Fruit fly (Drosophila melanogaster) Kc167 (cell line): ENCODE data around the gene CG5860.

ENCODE experiments used
- psq ChIP-seq: fragments of >200 bp; optimal IDR thresholded peaks from 2 replicates; lab custom pipeline; 2017; ENCODE audit warnings: missing external identifiers
- ttk ChIP-seq: sonication (Bioruptor generic); optimal IDR thresholded peaks from 2 replicates; lab custom pipeline; 2017; ENCODE audit warnings: missing external identifiers

dm6 chr3R:17425417-17425915 is 16.0 kb downstream of the CG5860 start, which contains the start of gene cysu:
- TF ChIP-seq psq = no peak
- TF ChIP-seq ttk (lab: Kevin White, UChicago) = no peak
